Fruit fly (Drosophila melanogaster): Measurements from ENCODE around the gene Uch-L5.

Uch-L5 gene

DNA sequence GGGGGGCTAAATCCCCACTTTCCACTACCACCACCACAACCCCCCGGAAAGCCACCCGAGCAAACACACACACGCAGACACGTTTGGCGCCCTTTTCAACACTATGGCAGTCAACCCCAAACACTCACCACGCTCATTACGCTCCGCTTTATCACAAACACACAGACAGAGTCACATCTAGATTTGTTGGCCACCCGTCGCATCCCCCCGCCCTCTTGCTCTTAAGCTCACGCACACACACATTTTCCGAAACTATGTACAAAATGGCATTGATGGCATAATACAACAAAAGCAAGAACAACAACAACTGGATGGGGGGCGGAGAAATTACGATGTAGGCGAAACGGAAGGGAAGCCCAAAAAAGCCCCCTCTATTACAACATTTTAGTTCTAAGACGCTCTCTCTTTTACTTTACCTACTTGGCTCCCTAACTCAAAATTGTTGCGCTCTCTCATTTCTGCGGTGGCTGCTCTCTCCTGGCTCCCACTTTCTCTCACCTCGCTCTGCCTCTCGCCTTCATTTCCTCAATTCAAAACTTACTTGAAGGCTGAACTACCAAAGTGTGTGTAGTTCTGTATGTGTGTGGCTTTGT, 11.0 kb downstream of the Uch-L5 start (continued):
- TF ChIP-seq trem (tag; optimal IDR thresholded peaks at IDR 0.05) (no peak), CG14667 (GFP tag; IDR thresholded peaks at IDR 0.05) (no peak), H2.0 (GFP tag; IDR thresholded peaks at IDR 0.05) (no peak), pum (GFP tag; optimal IDR thresholded peaks at IDR 0.05) (no peak), Side (GFP tag; optimal IDR thresholded peaks at IDR 0.05) (peak; percentile 1), ttk (GFP tag; IDR thresholded peaks at IDR 0.05) (0 out of 2 replicates have a peak, but pooled peaks have one; percentile 52), pho (GFP tag; optimal IDR thresholded peaks at IDR 0.05) (no peak), MTF-1 (GFP tag; optimal IDR thresholded peaks at IDR 0.05; ENCODE audit: borderline replicate concordance) (peak; percentile 10), Neu2 (GFP tag; optimal IDR thresholded peaks at IDR 0.05; ENCODE audit: borderline replicate concordance) (no peak), zfh1 (GFP tag; IDR thresholded peaks at IDR 0.05) (no peak), nau (GFP tag; optimal IDR thresholded peaks at IDR 0.05) (no peak), Chrac-16 (GFP tag; optimal IDR thresholded peaks at IDR 0.05) (no peak), CG7963 (GFP tag; IDR thresholded peaks at IDR 0.05; ENCODE audit: partially characterized antibody) (no peak), CG3726 (GFP tag; IDR thresholded peaks at IDR 0.05) (no peak), Sin3A (optimal IDR thresholded peaks at IDR 0.05) (no peak), chn (GFP tag; optimal IDR thresholded peaks at IDR 0.05) (peak; percentile 28), corto (GFP tag; optimal IDR thresholded peaks at IDR 0.05) (no peak), CG8924 (tag; optimal IDR thresholded peaks at IDR 0.05) (no peak), CG11723 (GFP tag; optimal IDR thresholded peaks at IDR 0.05) (no peak), CG3163 (GFP tag; optimal IDR thresholded peaks at IDR 0.05) (peak; percentile 11), CG4328 (GFP tag; optimal IDR thresholded peaks at IDR 0.05) (peak; percentile 38), schlank (tag; optimal IDR thresholded peaks at IDR 0.05) (no peak), Jarid2 (GFP tag; optimal IDR thresholded peaks at IDR 0.05) (peak; percentile 13), kah (GFP tag; optimal IDR thresholded peaks at IDR 0.05) (peak; percentile 43), chm (GFP tag; IDR thresholded peaks at IDR 0.05) (no peak), ken (GFP tag; IDR thresholded peaks at IDR 0.05) (no peak), CG4404 (GFP tag; IDR thresholded peaks at IDR 0.05) (no peak), NK7.1 (GFP tag; optimal IDR thresholded peaks at IDR 0.05) (no peak), HLHmδ (GFP tag; optimal IDR thresholded peaks at IDR 0.05) (no peak), cas (GFP tag; IDR thresholded peaks at IDR 0.05) (no peak), onecut (GFP tag; IDR thresholded peaks at IDR 0.05) (peak; percentile 15; the same call in 1 of the 2 replicates), ftz-f1 (GFP tag; optimal IDR thresholded peaks at IDR 0.05) (no peak), exex (tag; optimal IDR thresholded peaks at IDR 0.05) (peak; percentile 16), HLH54F (GFP tag; optimal IDR thresholded peaks at IDR 0.05) (no peak), CG14965 (GFP tag; optimal IDR thresholded peaks at IDR 0.05; ENCODE audit: borderline replicate concordance) (no peak), Deaf1 (tag; optimal IDR thresholded peaks at IDR 0.05) (peak; percentile 5), gem (tag; optimal IDR thresholded peaks at IDR 0.05) (no peak), CG9215 (GFP tag; IDR thresholded peaks at IDR 0.05) (no peak), CG34376 (GFP tag; optimal IDR thresholded peaks at IDR 0.05) (no peak), CG9817 (tag; optimal IDR thresholded peaks at IDR 0.05) (no peak), CG11560 (tag; IDR thresholded peaks at IDR 0.05) (no peak), CG13624 (GFP tag; optimal IDR thresholded peaks at IDR 0.05) (no peak), wek (GFP tag; optimal IDR thresholded peaks at IDR 0.05) (no peak), B-H1 (GFP tag; IDR thresholded peaks at IDR 0.05) (no peak), CG9797 (GFP tag; optimal IDR thresholded peaks at IDR 0.05) (no peak), D (optimal IDR thresholded peaks at IDR 0.05) (no peak), D (GFP tag; optimal IDR thresholded peaks at IDR 0.05) (no peak), tap (tag; optimal IDR thresholded peaks at IDR 0.05) (no peak), Med (GFP tag) (peak; percentile 86), Pdp1 (GFP tag; optimal IDR thresholded peaks at IDR 0.05) (peak in 1 of 2 experiments; percentile 88), chinmo (GFP tag; IDR thresholded peaks at IDR 0.05; ENCODE audit: partially characterized antibody) (0 out of 4 replicates have a peak, but pooled peaks have one; percentile 40)
